Worm (Caenorhabditis elegans) whole organism, L3 larva: ENCODE measurements around the gene Y53G8AR.1.

Experiments used
- ZK546.5 ChIP-seq: sonication (generic microtip); optimal IDR thresholded peaks from 2 replicates; lab custom pipeline; 2017; ENCODE audit warnings: missing biosample characterization, missing genetic modification characterization
- aly-2 ChIP-seq: fragments of 150-350 bp; optimal IDR thresholded peaks from 2 replicates; lab custom pipeline; 2014; ENCODE audit warnings: missing biosample characterization, missing genetic modification characterization
- daf-12 ChIP-seq: fragments of 150-350 bp; optimal IDR thresholded peaks from 2 replicates; lab custom pipeline; 2014; ENCODE audit warnings: missing biosample characterization, missing genetic modification reagents, missing genetic modification characterization
- fos-1 ChIP-seq: fragments of 150-350 bp; optimal IDR thresholded peaks from 2 replicates; lab custom pipeline; 2014; ENCODE audit warnings: missing biosample characterization, missing genetic modification characterization
- lin-39 ChIP-seq: fragments of 150-350 bp; optimal IDR thresholded peaks from 2 replicates; lab custom pipeline; 2018; ENCODE audit warnings: missing biosample characterization, missing genetic modification reagents, missing genetic modification characterization
- mdl-1 ChIP-seq: fragments of 150-350 bp; optimal IDR thresholded peaks from 2 replicates; lab custom pipeline; 2014; ENCODE audit warnings: missing biosample characterization, missing genetic modification characterization
- nhr-11 ChIP-seq: fragments of 150-350 bp; optimal IDR thresholded peaks from 2 replicates; lab custom pipeline; 2014; ENCODE audit warnings: missing biosample characterization, missing genetic modification characterization
- nhr-237 ChIP-seq: fragments of 150-350 bp; optimal IDR thresholded peaks from 2 replicates; lab custom pipeline; 2014; ENCODE audit warnings: missing biosample characterization, missing genetic modification characterization
- skn-1 ChIP-seq: fragments of 150-350 bp; optimal IDR thresholded peaks from 2 replicates; lab custom pipeline; 2014; ENCODE audit warnings: missing biosample characterization, missing genetic modification characterization
- snpc-4 ChIP-seq: fragments of 150-350 bp; optimal IDR thresholded peaks from 2 replicates; lab custom pipeline; 2014; ENCODE audit warnings: missing biosample characterization, missing genetic modification characterization
- unc-39 ChIP-seq: sonication (generic microtip); optimal IDR thresholded peaks from 4 replicates; lab custom pipeline; 2017; ENCODE audit warnings: missing biosample characterization, missing genetic modification characterization
- zag-1 ChIP-seq: fragments of 150-350 bp; optimal IDR thresholded peaks from 2 replicates; lab custom pipeline; 2014; ENCODE audit warnings: missing biosample characterization, missing genetic modification characterization
- ztf-4 ChIP-seq: fragments of 150-350 bp; optimal IDR thresholded peaks from 2 replicates; lab custom pipeline; 2014; ENCODE audit warnings: missing biosample characterization, missing genetic modification characterization

- TF ChIP-seq unc-39 (tag; lab: Kevin White, UChicago), result no peak
- TF ChIP-seq fos-1 (tag; lab: Kevin White, UChicago), result no peak
- TF ChIP-seq ZK546.5 (tag; lab: Kevin White, UChicago), result no peak
- no peak for TF ChIP-seq snpc-4 (tag; lab: Kevin White, UChicago)
- no peak for TF ChIP-seq ztf-4 (tag; lab: Kevin White, UChicago)
- no peak for TF ChIP-seq lin-39 (tag; lab: Kevin White, UChicago)
- no peak for TF ChIP-seq mdl-1 (tag; lab: Kevin White, UChicago)
- no peak for TF ChIP-seq daf-12 (tag; lab: Kevin White, UChicago)
- no peak for TF ChIP-seq zag-1 (tag; lab: Kevin White, UChicago)
- no peak for TF ChIP-seq nhr-237
- no peak for TF ChIP-seq nhr-11 (tag; lab: Kevin White, UChicago)
- TF ChIP-seq aly-2 (tag; lab: Kevin White, UChicago), result no peak
- TF ChIP-seq skn-1 (tag; lab: Kevin White, UChicago), result no peak
Measured at ce11 chrIII:3351091-3351490, 18.3 kb downstream of the Y53G8AR.1 start.
